Fruit fly (Drosophila melanogaster): ENCODE data around the gene sif.

DNA sequence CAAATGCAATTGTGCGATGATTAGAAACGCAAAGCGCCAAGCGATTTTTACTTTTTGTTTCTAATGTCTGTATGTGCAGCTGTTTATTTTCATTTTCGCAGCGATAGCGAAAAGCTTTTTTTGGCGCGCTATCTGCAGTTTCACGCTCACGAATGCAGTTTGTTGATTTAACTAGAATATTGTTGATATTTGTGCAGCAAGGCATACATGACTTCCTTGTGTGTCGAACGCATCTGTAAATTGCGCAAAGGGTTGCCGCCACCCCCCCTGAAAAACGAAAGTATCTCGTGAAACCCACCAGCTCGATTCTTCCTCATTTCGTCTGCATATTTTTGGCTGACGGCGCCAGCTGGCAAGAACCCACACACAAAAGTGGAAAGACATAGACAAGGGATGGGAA lies 16.2 kb upstream of the sif start:
- TF ChIP-seq pan (optimal IDR thresholded peaks at IDR 0.05), result no peak
- no peak for TF ChIP-seq psq (optimal IDR thresholded peaks at IDR 0.05)
- TF ChIP-seq usp (GFP tag; optimal IDR thresholded peaks at IDR 0.05), result no peak
- TF ChIP-seq EcR (GFP tag; optimal IDR thresholded peaks at IDR 0.05), result no peak
- TF ChIP-seq CG8478 (optimal IDR thresholded peaks at IDR 0.05), result no peak
- no peak for TF ChIP-seq Dll (optimal IDR thresholded peaks at IDR 0.05)

Measured in whole organism.